Worm (Caenorhabditis elegans) whole organism, young adult: Measurements from ENCODE around the gene F20G2.2.
A peak's percentile ranks its signal among the peaks of the same experiment; 100 is the strongest.

ENCODE experiments used
- B0336.3 ChIP-seq: fragments of 200-800 bp; sonication (Bioruptor generic); IDR thresholded peaks from 2 replicates; pipeline ENCODE4 v1.3.6; 2022; ENCODE audit warnings: missing genetic modification characterization, missing compliant biosample characterization
- D2030.7 ChIP-seq: fragments of 200-800 bp; sonication (Bioruptor generic); IDR thresholded peaks from 2 replicates; pipeline ENCODE4 v1.3.6; 2022; ENCODE audit warnings: missing genetic modification reagents, missing genetic modification characterization, missing compliant biosample characterization
- F10E7.11 ChIP-seq: sonication (generic microtip); optimal IDR thresholded peaks from 2 replicates; lab custom pipeline; 2017; ENCODE audit warnings: mild to moderate bottlenecking, missing genetic modification characterization, moderate library complexity, missing compliant biosample characterization
- F22D6.2 ChIP-seq: sonication (generic microtip); optimal IDR thresholded peaks from 2 replicates; lab custom pipeline; 2016; ENCODE audit warnings: mild to moderate bottlenecking, missing genetic modification characterization, missing compliant biosample characterization
- F23B12.7 ChIP-seq: sonication (generic microtip); optimal IDR thresholded peaks from 2 replicates; lab custom pipeline; 2017; ENCODE audit warnings: missing genetic modification characterization, mild to moderate bottlenecking, missing compliant biosample characterization, antibody characterized with exemption, moderate library complexity; ENCODE audit not compliant: insufficient read depth
- F39B2.1 ChIP-seq: fragments of 200-800 bp; sonication (Bioruptor generic); IDR thresholded peaks from 2 replicates; pipeline ENCODE4 v1.3.6; 2022; ENCODE audit warnings: missing genetic modification reagents, missing genetic modification characterization, missing compliant biosample characterization
- K11D2.4 ChIP-seq: fragments of 200-800 bp; sonication (Bioruptor generic); IDR thresholded peaks from 2 replicates; pipeline ENCODE4 v1.3.6; 2022; ENCODE audit warnings: missing genetic modification reagents, missing genetic modification characterization, missing compliant biosample characterization
- K12H6.12 ChIP-seq: fragments of 200-800 bp; sonication (Bioruptor generic); optimal IDR thresholded peaks from 2 replicates; lab custom pipeline; 2018; ENCODE audit warnings: mild to moderate bottlenecking, missing genetic modification characterization, missing compliant biosample characterization
- T07F8.4 ChIP-seq: sonication (generic microtip); optimal IDR thresholded peaks from 2 replicates; lab custom pipeline; 2016; ENCODE audit warnings: mild to moderate bottlenecking, missing genetic modification characterization, moderate library complexity, missing compliant biosample characterization
- T26A5.8 ChIP-seq: sonication (generic microtip); optimal IDR thresholded peaks from 2 replicates; lab custom pipeline; 2016; ENCODE audit warnings: missing genetic modification characterization, missing compliant biosample characterization
- Y53F4B.3 ChIP-seq: fragments of 200-800 bp; sonication (Bioruptor generic); IDR thresholded peaks from 2 replicates; pipeline ENCODE4 v1.3.6; 2022; ENCODE audit warnings: missing genetic modification reagents, missing genetic modification characterization, missing compliant biosample characterization
- Y56A3A.18 ChIP-seq: fragments of 200-800 bp; sonication (Bioruptor generic); IDR thresholded peaks from 2 replicates; pipeline ENCODE4 v1.3.6; 2022; ENCODE audit warnings: missing genetic modification reagents, missing genetic modification characterization, missing compliant biosample characterization
- Y95B8A.8 ChIP-seq: fragments of 200-800 bp; sonication (Bioruptor generic); IDR thresholded peaks from 2 replicates; pipeline ENCODE4 v1.3.6; 2022; ENCODE audit warnings: missing genetic modification reagents, missing genetic modification characterization, missing compliant biosample characterization
- ZK185.1 ChIP-seq: sonication (generic microtip); optimal IDR thresholded peaks from 2 replicates; lab custom pipeline; 2016; ENCODE audit warnings: mild to moderate bottlenecking, missing genetic modification characterization, missing compliant biosample characterization; ENCODE audit not compliant: poor library complexity, severe bottlenecking
- ama-1 ChIP-seq, 3 experiments: fragments of 150-350 bp in 1 of 3; sonication (generic microtip) in 2 of 3; optimal IDR thresholded peaks; 2 replicates each; lab custom pipeline; 2014 to 2018; ENCODE audit warnings: missing biosample characterization in 2 of 3, missing genetic modification characterization in 2 of 3, missing genetic modification reagents in 2 of 3
- aptf-2 ChIP-seq: fragments of 200-800 bp; sonication (Bioruptor generic); conservative IDR thresholded peaks from 2 replicates; pipeline ENCODE4 v1.3.6; 2022; ENCODE audit warnings: missing genetic modification reagents, missing genetic modification characterization, missing compliant biosample characterization
- aptf-3 ChIP-seq: fragments of 200-800 bp; sonication (Bioruptor generic); IDR thresholded peaks from 2 replicates; pipeline ENCODE4 v1.3.6; 2022; ENCODE audit warnings: missing genetic modification characterization, missing compliant biosample characterization
- athp-1 ChIP-seq: sonication (generic microtip); optimal IDR thresholded peaks from 2 replicates; lab custom pipeline; 2017; ENCODE audit warnings: mild to moderate bottlenecking, missing genetic modification characterization, missing compliant biosample characterization
- bed-2 ChIP-seq: fragments of 200-800 bp; sonication (Bioruptor generic); IDR thresholded peaks from 2 replicates; pipeline ENCODE4 v1.3.6; 2022; ENCODE audit warnings: missing genetic modification reagents, missing genetic modification characterization, missing compliant biosample characterization
- ccch-3 ChIP-seq: fragments of 200-800 bp; sonication (Bioruptor generic); optimal IDR thresholded peaks from 2 replicates; lab custom pipeline; 2018; ENCODE audit warnings: mild to moderate bottlenecking, missing genetic modification characterization, missing compliant biosample characterization
- cebp-1 ChIP-seq, 2 experiments: fragments of 200-800 bp in 1 of 2; sonication (Bioruptor generic) in 1 of 2; sonication (generic microtip) in 1 of 2; IDR thresholded peaks in 1 of 2; optimal IDR thresholded peaks in 1 of 2; 2 replicates each; pipeline versions ENCODE4 v1.3.6 to Lab custom; 2017 to 2022; ENCODE audit warnings: missing compliant biosample characterization in 2 of 2, missing genetic modification characterization in 2 of 2, mild to moderate bottlenecking in 1 of 2, missing genetic modification reagents in 1 of 2, moderate library complexity in 1 of 2
- ceh-100 ChIP-seq: fragments of 200-800 bp; sonication (Bioruptor generic); IDR thresholded peaks from 2 replicates; pipeline ENCODE4 v1.3.6; 2022; ENCODE audit warnings: missing genetic modification reagents, missing genetic modification characterization, missing compliant biosample characterization
- ceh-27 ChIP-seq: fragments of 200-800 bp; sonication (Bioruptor generic); optimal IDR thresholded peaks from 2 replicates; lab custom pipeline; 2018; ENCODE audit warnings: mild to moderate bottlenecking, missing genetic modification characterization, moderate library complexity, missing compliant biosample characterization
- ceh-79 ChIP-seq: sonication (generic microtip); optimal IDR thresholded peaks from 2 replicates; lab custom pipeline; 2017; ENCODE audit warnings: mild to moderate bottlenecking, missing genetic modification characterization, missing compliant biosample characterization
- egl-18 ChIP-seq: fragments of 200-800 bp; sonication (Bioruptor generic); IDR thresholded peaks from 2 replicates; pipeline ENCODE4 v1.3.6; 2022; ENCODE audit warnings: missing genetic modification reagents, missing genetic modification characterization, missing compliant biosample characterization
- ekl-4 ChIP-seq: fragments of 200-800 bp; sonication (Bioruptor generic); IDR thresholded peaks from 2 replicates; pipeline ENCODE4 v1.3.6; 2022; ENCODE audit warnings: missing genetic modification reagents, missing genetic modification characterization, missing compliant biosample characterization
- hlh-12 ChIP-seq: sonication (generic microtip); optimal IDR thresholded peaks from 2 replicates; lab custom pipeline; 2016; ENCODE audit warnings: missing genetic modification characterization, missing compliant biosample characterization
- let-607 ChIP-seq, 2 experiments: fragments of 200-800 bp in 1 of 2; sonication (Bioruptor generic) in 1 of 2; sonication (generic microtip) in 1 of 2; optimal IDR thresholded peaks; 2 replicates each; lab custom pipeline; 2016 to 2018; ENCODE audit warnings: mild to moderate bottlenecking in 2 of 2, missing compliant biosample characterization in 2 of 2, missing genetic modification characterization in 2 of 2, moderate library complexity in 2 of 2, missing genotype in 1 of 2
- lin-35 ChIP-seq, 3 experiments: fragments of 150-350 bp in 2 of 3; sonication (generic microtip) in 1 of 3; optimal IDR thresholded peaks; 2 replicates each; lab custom pipeline; 2014 to 2018; ENCODE audit warnings: missing biosample characterization in 3 of 3, missing genetic modification characterization in 3 of 3, missing genetic modification reagents in 3 of 3
- lin-40 ChIP-seq: sonication (generic microtip); optimal IDR thresholded peaks from 2 replicates; lab custom pipeline; 2016; ENCODE audit warnings: missing genetic modification characterization, mild to moderate bottlenecking, missing compliant biosample characterization, missing genotype, missing genetic modification reagents
- lin-54 ChIP-seq: fragments of 200-800 bp; sonication (Bioruptor generic); optimal IDR thresholded peaks from 2 replicates; lab custom pipeline; 2018; ENCODE audit warnings: mild to moderate bottlenecking, missing genetic modification characterization, missing compliant biosample characterization
- lir-1 ChIP-seq: fragments of 200-800 bp; sonication (Bioruptor generic); conservative IDR thresholded peaks from 2 replicates; pipeline ENCODE4 v1.3.6; 2022; ENCODE audit warnings: missing genetic modification reagents, missing genetic modification characterization, missing compliant biosample characterization
- madf-6 ChIP-seq: fragments of 200-800 bp; sonication (Bioruptor generic); IDR thresholded peaks from 2 replicates; pipeline ENCODE4 v1.3.6; 2022; ENCODE audit warnings: missing genetic modification reagents, missing genetic modification characterization, missing compliant biosample characterization
- mcd-1 ChIP-seq: fragments of 200-800 bp; sonication (Bioruptor generic); IDR thresholded peaks from 2 replicates; pipeline ENCODE4 v1.3.6; 2022; ENCODE audit warnings: missing genetic modification reagents, missing genetic modification characterization, missing compliant biosample characterization
- mxl-1 ChIP-seq: sonication (generic microtip); optimal IDR thresholded peaks from 2 replicates; lab custom pipeline; 2016; ENCODE audit warnings: missing genetic modification characterization, missing compliant biosample characterization
- nhr-90 ChIP-seq: sonication (generic microtip); optimal IDR thresholded peaks from 2 replicates; lab custom pipeline; 2016; ENCODE audit warnings: missing genotype, mild to moderate bottlenecking, missing genetic modification characterization, missing compliant biosample characterization
- pbrm-1 ChIP-seq: fragments of 200-800 bp; sonication (Bioruptor generic); IDR thresholded peaks from 2 replicates; pipeline ENCODE4 v1.3.6; 2022; ENCODE audit warnings: missing genetic modification reagents, missing genetic modification characterization, missing compliant biosample characterization
- rcor-1 ChIP-seq: fragments of 200-800 bp; sonication (Bioruptor generic); IDR thresholded peaks from 2 replicates; pipeline ENCODE4 v1.3.6; 2022; ENCODE audit warnings: missing genetic modification reagents, missing genetic modification characterization, missing compliant biosample characterization
- rpc-1 ChIP-seq, 2 experiments: fragments of 150-350 bp in 1 of 2; sonication (generic microtip) in 1 of 2; optimal IDR thresholded peaks; 2 replicates each; lab custom pipeline; 2014 to 2018; ENCODE audit warnings: missing biosample characterization in 1 of 2, missing genetic modification characterization in 1 of 2, missing genetic modification reagents in 1 of 2, missing genotype in 1 of 2
- somi-1 ChIP-seq: fragments of 200-800 bp; sonication (Bioruptor generic); optimal IDR thresholded peaks from 2 replicates; lab custom pipeline; 2018; ENCODE audit warnings: mild to moderate bottlenecking, missing genetic modification characterization, missing compliant biosample characterization
- tbx-9 ChIP-seq: sonication (generic microtip); optimal IDR thresholded peaks from 2 replicates; lab custom pipeline; 2016; ENCODE audit warnings: borderline replicate concordance, missing genetic modification characterization, inconsistent platforms, missing compliant biosample characterization
- unc-62 ChIP-seq: fragments of 150-350 bp; optimal IDR thresholded peaks from 2 replicates; lab custom pipeline; 2014; ENCODE audit warnings: missing biosample characterization, missing genetic modification reagents, missing genetic modification characterization
- zfh-2 ChIP-seq: fragments of 200-800 bp; sonication (Bioruptor generic); conservative IDR thresholded peaks from 2 replicates; pipeline ENCODE4 v1.3.6; 2022; ENCODE audit warnings: missing genetic modification reagents, missing genetic modification characterization, missing compliant biosample characterization
- zim-3 ChIP-seq: sonication (generic microtip); optimal IDR thresholded peaks from 2 replicates; lab custom pipeline; 2017; ENCODE audit warnings: mild to moderate bottlenecking, missing genetic modification characterization, moderate library complexity, missing compliant biosample characterization
- ztf-22 ChIP-seq: fragments of 200-800 bp; sonication (Bioruptor generic); optimal IDR thresholded peaks from 2 replicates; lab custom pipeline; 2018; ENCODE audit warnings: mild to moderate bottlenecking, missing genetic modification characterization, moderate library complexity, missing compliant biosample characterization

F20G2.2 gene

ce11 chrV:13790117-13790516, 33.9 kb upstream of the F20G2.2 start:
- TF ChIP-seq madf-6, result no peak
- no peak for TF ChIP-seq ekl-4 (GFP tag; lab: Robert Waterston, UW)
- TF ChIP-seq cebp-1 (GFP tag; IDR thresholded peaks at IDR 0.05; lab: Robert Waterston, UW), result no peak
- peak; percentile 57 for TF ChIP-seq cebp-1 (tag; optimal IDR thresholded peaks at IDR 0.05; lab: Kevin White, UChicago)

- no peak for TF ChIP-seq lir-1
- TF ChIP-seq F10E7.11, result no peak
- TF ChIP-seq F39B2.1 (GFP tag; lab: Robert Waterston, UW), result no peak
- TF ChIP-seq aptf-2, result no peak
- peak in 1 of 2 experiments; percentile 41 for TF ChIP-seq let-607 (tag; optimal IDR thresholded peaks at IDR 0.05; lab: Kevin White, UChicago)
- peak; percentile 72; the same call in 1 of the 2 replicates for TF ChIP-seq cebp-1 (GFP tag; IDR thresholded peaks at IDR 0.05; lab: Robert Waterston, UW)
- TF ChIP-seq cebp-1 (tag; optimal IDR thresholded peaks at IDR 0.05; lab: Kevin White, UChicago), result peak; percentile 88
- peak; percentile 70 for TF ChIP-seq F23B12.7 (tag; lab: Kevin White, UChicago)
- peak; percentile 25; the same call in 1 of the 2 replicates for TF ChIP-seq ceh-100 (GFP tag; lab: Robert Waterston, UW)
- no peak for TF ChIP-seq zim-3 (tag; lab: Kevin White, UChicago)
- peak; percentile 39; the same call in 1 of the 2 replicates for TF ChIP-seq B0336.3
- TF ChIP-seq ztf-22, result no peak
- peak; percentile 84 for TF ChIP-seq K12H6.12 (tag; lab: Kevin White, UChicago)
- peak; percentile 24; the same call in 1 of the 2 replicates for TF ChIP-seq rcor-1 (GFP tag; lab: Robert Waterston, UW)
- TF ChIP-seq lin-54 (GFP tag; lab: Kevin White, UChicago), result peak; percentile 51
- TF ChIP-seq Y95B8A.8, result peak; percentile 73; the same call in 1 of the 2 replicates
- 0 out of 2 replicates have a peak, but pooled peaks have one; percentile 27 for TF ChIP-seq K11D2.4 (GFP tag; lab: Robert Waterston, UW)
- no peak for TF ChIP-seq bed-2 (GFP tag; lab: Robert Waterston, UW)
- TF ChIP-seq pbrm-1 (GFP tag; lab: Robert Waterston, UW), result 0 out of 2 replicates have a peak, but pooled peaks have one; percentile 24
- TF ChIP-seq hlh-12 (tag; lab: Kevin White, UChicago), result no peak
- no peak for TF ChIP-seq egl-18 (GFP tag; lab: Robert Waterston, UW)
- TF ChIP-seq mcd-1 (GFP tag; lab: Robert Waterston, UW), result peak; percentile 79
- TF ChIP-seq T07F8.4 (tag; lab: Kevin White, UChicago), result no peak
- TF ChIP-seq Y53F4B.3 (GFP tag; lab: Robert Waterston, UW), result no peak
- no peak for TF ChIP-seq ceh-79 (tag; lab: Kevin White, UChicago)
- no peak for TF ChIP-seq T26A5.8 (tag; lab: Kevin White, UChicago)
- peak; percentile 1 for TF ChIP-seq athp-1 (tag; lab: Kevin White, UChicago)
- TF ChIP-seq lin-35 (GFP tag; optimal IDR thresholded peaks at IDR 0.05; lab: Kevin White, UChicago), result peak in 1 of 3 experiments; percentile 56
- peak; percentile 62 for TF ChIP-seq lin-40 (tag; lab: Kevin White, UChicago)
- TF ChIP-seq zfh-2, result peak; percentile 85
- peak; percentile 7 for TF ChIP-seq ZK185.1 (tag; lab: Kevin White, UChicago)
- peak; percentile 12 for TF ChIP-seq ama-1 (optimal IDR thresholded peaks at IDR 0.05; lab: Kevin White, UChicago)
- TF ChIP-seq ama-1 (GFP tag; optimal IDR thresholded peaks at IDR 0.05; lab: Kevin White, UChicago), result no peak
- TF ChIP-seq somi-1 (GFP tag; lab: Kevin White, UChicago), result peak; percentile 20
- TF ChIP-seq mxl-1, result no peak
- TF ChIP-seq rpc-1 (optimal IDR thresholded peaks at IDR 0.05; lab: Kevin White, UChicago), result no peak
- no peak for TF ChIP-seq rpc-1 (tag; optimal IDR thresholded peaks at IDR 0.05; lab: Kevin White, UChicago)
- no peak for TF ChIP-seq D2030.7 (GFP tag; lab: Robert Waterston, UW)
- peak; percentile 23 for TF ChIP-seq nhr-90
- no peak for TF ChIP-seq aptf-3 (GFP tag; lab: Robert Waterston, UW)
- TF ChIP-seq ccch-3 (GFP tag; lab: Kevin White, UChicago), result no peak
- TF ChIP-seq F22D6.2 (tag; lab: Kevin White, UChicago), result no peak
- peak; percentile 44 for TF ChIP-seq unc-62 (GFP tag; lab: Kevin White, UChicago)
- peak; percentile 76 for TF ChIP-seq ceh-27 (GFP tag; lab: Kevin White, UChicago)
- 0 out of 2 replicates have a peak, but pooled peaks have one; percentile 51 for TF ChIP-seq Y56A3A.18 (GFP tag; lab: Robert Waterston, UW)
- no peak for TF ChIP-seq tbx-9 (tag; lab: Kevin White, UChicago)
Observed at ce11 chrV:13789362-13789761, 33.2 kb upstream of the F20G2.2 start.
